Fruit fly (Drosophila melanogaster) whole organism, embryonic: Measurements from ENCODE around the gene ng2.

ENCODE experiments used
- Aef1 ChIP-seq: fragments of 200-800 bp; sonication (Bioruptor generic); IDR thresholded peaks from 3 replicates; pipeline ENCODE4 v1.3.6; 2022; ENCODE audit warnings: missing biosample characterization, missing genetic modification characterization
- CG10274 ChIP-seq: fragments of 200-800 bp; sonication (Bioruptor generic); optimal IDR thresholded peaks from 3 replicates; lab custom pipeline; 2017; ENCODE audit warnings: missing biosample characterization, mild to moderate bottlenecking, missing genetic modification characterization
- CG12236 ChIP-seq: fragments of 200-800 bp; sonication (Bioruptor generic); optimal IDR thresholded peaks from 2 replicates; lab custom pipeline; 2016; ENCODE audit warnings: missing biosample characterization, missing genetic modification characterization
- CG13424 ChIP-seq: fragments of 200-800 bp; sonication (Bioruptor generic); optimal IDR thresholded peaks from 2 replicates; lab custom pipeline; 2019; ENCODE audit warnings: missing biosample characterization, mild to moderate bottlenecking, missing genetic modification characterization, moderate library complexity
- CG15011 ChIP-seq: fragments of 200-800 bp; sonication (Bioruptor generic); optimal IDR thresholded peaks from 3 replicates; lab custom pipeline; 2018; ENCODE audit warnings: missing biosample characterization, mild to moderate bottlenecking, missing genetic modification characterization
- CG1529 ChIP-seq: fragments of 200-800 bp; sonication (Bioruptor generic); optimal IDR thresholded peaks from 3 replicates; lab custom pipeline; 2018; ENCODE audit warnings: missing biosample characterization, missing genetic modification characterization
- CG17568 ChIP-seq: fragments of 200-800 bp; sonication (Bioruptor generic); optimal IDR thresholded peaks from 2 replicates; lab custom pipeline; 2018; ENCODE audit warnings: missing biosample characterization, mild to moderate bottlenecking, missing genetic modification characterization, moderate library complexity
- CG2202 ChIP-seq: fragments of 200-800 bp; sonication (Bioruptor generic); optimal IDR thresholded peaks from 2 replicates; lab custom pipeline; 2018; ENCODE audit warnings: missing biosample characterization, mild to moderate bottlenecking, missing genetic modification characterization
- CG3065 ChIP-seq: fragments of 200-800 bp; sonication (Bioruptor generic); optimal IDR thresholded peaks from 2 replicates; lab custom pipeline; 2016; ENCODE audit warnings: missing biosample characterization, missing genetic modification characterization
- CG32772 ChIP-seq: fragments of 200-800 bp; sonication (Bioruptor generic); IDR thresholded peaks from 2 replicates; pipeline ENCODE4 v1.3.6; 2022; ENCODE audit warnings: missing biosample characterization, missing genetic modification characterization
- CG33557 ChIP-seq: fragments of 200-800 bp; sonication (Bioruptor generic); optimal IDR thresholded peaks from 2 replicates; lab custom pipeline; 2019; ENCODE audit warnings: missing biosample characterization, mild to moderate bottlenecking, missing genetic modification characterization, moderate library complexity
- CG4328 ChIP-seq: fragments of 200-800 bp; sonication (Bioruptor generic); optimal IDR thresholded peaks from 3 replicates; lab custom pipeline; 2017; ENCODE audit warnings: missing biosample characterization, missing genetic modification reagents, missing genetic modification characterization
- CG9876 ChIP-seq: fragments of 200-800 bp; sonication (Bioruptor generic); optimal IDR thresholded peaks from 2 replicates; lab custom pipeline; 2016; ENCODE audit warnings: missing biosample characterization, missing genetic modification characterization
- D ChIP-seq, 2 experiments: fragments of 200-800 bp in 1 of 2; fragments of >200 bp in 1 of 2; sonication (Bioruptor generic) in 1 of 2; optimal IDR thresholded peaks; 2 replicates in 1 of 2; 3 replicates in 1 of 2; lab custom pipeline; 2017; ENCODE audit warnings: mild to moderate bottlenecking in 1 of 2, missing biosample characterization in 1 of 2, missing genetic modification characterization in 1 of 2, missing genetic modification reagents in 1 of 2
- Dll ChIP-seq: fragments of 200-800 bp; sonication (Bioruptor generic); IDR thresholded peaks from 4 replicates; pipeline ENCODE4 v1.3.6; 2022; ENCODE audit warnings: missing biosample characterization, missing genetic modification characterization; ENCODE audit not compliant: partially characterized antibody
- Dp ChIP-seq: fragments of 200-800 bp; sonication (Bioruptor generic); optimal IDR thresholded peaks from 2 replicates; lab custom pipeline; 2018; ENCODE audit warnings: missing biosample characterization, mild to moderate bottlenecking, missing genetic modification characterization, moderate library complexity
- Gsc ChIP-seq: fragments of 200-800 bp; sonication (Bioruptor generic); IDR thresholded peaks from 2 replicates; pipeline ENCODE4 v1.3.6; 2022; ENCODE audit warnings: missing biosample characterization, missing genetic modification characterization
- HLH3B ChIP-seq: fragments of 200-800 bp; sonication (Bioruptor generic); IDR thresholded peaks from 2 replicates; pipeline ENCODE4 v1.3.6; 2022; ENCODE audit warnings: missing biosample characterization, missing genetic modification characterization
- HLH4C ChIP-seq: fragments of 200-800 bp; sonication (Bioruptor generic); IDR thresholded peaks from 3 replicates; pipeline ENCODE4 v1.3.6; 2022; ENCODE audit warnings: missing biosample characterization, missing genetic modification characterization; ENCODE audit not compliant: partially characterized antibody
- HmgZ ChIP-seq: fragments of 200-800 bp; sonication (Bioruptor generic); optimal IDR thresholded peaks from 2 replicates; lab custom pipeline; 2018; ENCODE audit warnings: missing biosample characterization, mild to moderate bottlenecking, missing genetic modification characterization
- MTF-1 ChIP-seq: fragments of 200-800 bp; sonication (Bioruptor generic); optimal IDR thresholded peaks from 2 replicates; lab custom pipeline; 2018; ENCODE audit warnings: missing biosample characterization, mild to moderate bottlenecking, missing genetic modification characterization, borderline replicate concordance
- Med ChIP-seq: fragments of 200-800 bp; sonication (Bioruptor generic); peaks from one replicate; lab custom pipeline; 2016; ENCODE audit warnings: missing biosample characterization, missing genetic modification characterization, mild to moderate bottlenecking, inconsistent platforms, moderate library complexity
- Sin3A ChIP-seq: fragments of >200 bp; optimal IDR thresholded peaks from 2 replicates; lab custom pipeline; 2018
- ab ChIP-seq: fragments of 200-800 bp; sonication (Bioruptor generic); optimal IDR thresholded peaks from 2 replicates; lab custom pipeline; 2016; ENCODE audit warnings: missing biosample characterization, missing genetic modification characterization
- al ChIP-seq: fragments of 200-800 bp; sonication (Bioruptor generic); IDR thresholded peaks from 2 replicates; pipeline ENCODE4 v1.3.6; 2022; ENCODE audit warnings: missing biosample characterization, missing genetic modification characterization
- amos ChIP-seq: fragments of 200-800 bp; sonication (Bioruptor generic); IDR thresholded peaks from 2 replicates; pipeline ENCODE4 v1.3.6; 2022; ENCODE audit warnings: missing biosample characterization, missing genetic modification characterization; ENCODE audit not compliant: partially characterized antibody
- caup ChIP-seq: fragments of 200-800 bp; sonication (Bioruptor generic); optimal IDR thresholded peaks from 3 replicates; lab custom pipeline; 2017; ENCODE audit warnings: missing biosample characterization, mild to moderate bottlenecking, missing genetic modification characterization, moderate library complexity; ENCODE audit not compliant: severe bottlenecking
- croc ChIP-seq: fragments of 200-800 bp; sonication (Bioruptor generic); conservative IDR thresholded peaks from 3 replicates; pipeline ENCODE4 v1.3.6; 2022; ENCODE audit warnings: missing biosample characterization, missing genetic modification characterization
- dati ChIP-seq: fragments of 200-800 bp; sonication (Bioruptor generic); IDR thresholded peaks from 2 replicates; pipeline ENCODE4 v1.3.6; 2022; ENCODE audit warnings: missing biosample characterization, missing genetic modification characterization
- disco-r ChIP-seq: fragments of 200-800 bp; sonication (Bioruptor generic); optimal IDR thresholded peaks from 2 replicates; lab custom pipeline; 2016; ENCODE audit warnings: missing biosample characterization, missing genetic modification characterization
- dysf ChIP-seq: fragments of 200-800 bp; sonication (Bioruptor generic); IDR thresholded peaks from 3 replicates; pipeline ENCODE4 v1.3.6; 2022; ENCODE audit warnings: missing biosample characterization, missing genetic modification characterization
- eve ChIP-seq, 2 experiments: fragments of >200 bp; optimal IDR thresholded peaks; 2 replicates each; lab custom pipeline; 2017; ENCODE audit warnings: missing biosample characterization in 2 of 2, missing genetic modification characterization in 2 of 2
- h ChIP-seq: fragments of >200 bp; optimal IDR thresholded peaks from 2 replicates; lab custom pipeline; 2017
- ken ChIP-seq: fragments of 200-800 bp; sonication (Bioruptor generic); IDR thresholded peaks from 3 replicates; pipeline ENCODE4 v1.3.6; 2022; ENCODE audit warnings: missing biosample characterization, missing genetic modification characterization
- nom ChIP-seq: fragments of 200-800 bp; sonication (Bioruptor generic); optimal IDR thresholded peaks from 2 replicates; lab custom pipeline; 2017; ENCODE audit warnings: missing biosample characterization, missing genetic modification characterization, mild to moderate bottlenecking, moderate library complexity, missing genetic modification reagents
- pho ChIP-seq: fragments of 200-800 bp; sonication (Bioruptor generic); optimal IDR thresholded peaks from 2 replicates; lab custom pipeline; 2016; ENCODE audit warnings: missing biosample characterization, missing genetic modification characterization
- sim ChIP-seq: fragments of 200-800 bp; sonication (Bioruptor generic); IDR thresholded peaks from 2 replicates; pipeline ENCODE4 v1.3.6; 2022; ENCODE audit warnings: missing biosample characterization, missing genetic modification characterization

ng2 gene

DNA sequence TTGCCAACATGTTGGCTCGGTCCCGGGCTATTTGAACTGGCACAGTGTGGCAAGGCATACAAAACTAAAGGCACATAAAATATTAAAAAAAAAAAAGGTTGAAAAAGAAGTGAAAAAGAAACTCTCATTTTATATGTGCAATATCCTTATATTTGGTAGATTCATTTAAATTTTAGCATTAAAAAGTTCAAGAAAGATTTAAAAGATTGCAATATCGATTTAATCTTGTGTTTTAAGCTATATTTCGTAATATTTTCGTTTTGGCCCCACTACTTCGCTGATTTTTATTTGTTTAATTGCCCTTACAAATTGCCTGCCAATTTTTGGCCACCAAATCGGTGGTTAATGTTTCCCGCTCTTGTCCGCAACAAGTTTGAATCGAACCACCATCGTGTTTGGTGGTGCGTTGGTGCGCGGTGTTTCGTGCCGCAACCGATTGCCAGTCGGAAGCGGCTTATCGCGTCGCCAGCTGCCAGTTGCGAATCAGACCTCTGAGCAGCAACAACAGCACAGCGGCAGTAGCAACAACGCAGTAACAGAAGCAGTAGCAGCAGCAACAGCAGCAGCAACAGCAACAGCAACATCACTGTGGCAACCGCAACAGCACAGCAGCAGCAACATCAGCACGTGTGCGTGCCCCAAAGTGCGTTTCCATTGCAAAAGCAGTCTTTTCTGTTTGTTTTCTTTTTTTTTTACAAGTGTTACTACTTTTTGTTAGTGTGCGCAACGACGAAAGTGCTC is 15.4 kb upstream of the ng2 start (continued):
- TF ChIP-seq HLH4C (GFP tag; lab: Robert Waterston, UW) (no peak), ab (GFP tag; lab: Kevin White, UChicago) (peak; percentile 72), h (no peak), eve (GFP tag; optimal IDR thresholded peaks at IDR 0.05; lab: Kevin White, UChicago) (peak in 1 of 2 experiments; percentile 98), Dll (GFP tag; lab: Robert Waterston, UW) (no peak), al (peak; percentile 90), caup (GFP tag; lab: Kevin White, UChicago) (peak; percentile 96), sim (GFP tag; lab: Robert Waterston, UW) (peak; percentile 71; the same call in 1 of the 2 replicates), Dp (peak; percentile 3)

DNA sequence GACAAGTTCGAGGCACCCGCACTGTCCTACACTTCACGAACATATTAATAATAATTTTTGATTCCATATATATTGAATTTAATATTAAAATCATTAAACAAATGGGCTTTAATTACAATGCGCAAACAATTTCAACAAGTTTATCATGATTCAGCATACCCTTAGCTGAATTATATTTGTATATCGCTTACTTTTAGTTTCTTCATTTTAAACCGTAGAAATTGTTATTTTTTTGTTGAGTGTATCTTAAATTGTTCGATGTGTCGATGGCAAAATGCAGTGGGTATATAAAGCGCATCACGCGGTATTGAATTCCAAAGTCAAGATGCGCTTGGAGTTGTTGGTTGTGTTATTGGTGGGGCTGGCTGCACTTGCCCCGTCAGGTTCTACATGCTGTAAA is 9.4 kb upstream of the ng2 start, which contains the start of gene Sgs4:
TSS of gene Sgs4 (plus strand) at position 301 of the 400 bp plus-strand sequence.
- TF ChIP-seq dysf (GFP tag; lab: Robert Waterston, UW) (no peak), CG3065 (GFP tag; lab: Kevin White, UChicago) (no peak), CG17568 (no peak), CG12236 (no peak), dati (GFP tag; lab: Robert Waterston, UW) (no peak), Sin3A (lab: Kevin White, UChicago) (no peak), HmgZ (tag; lab: Kevin White, UChicago) (no peak), CG9876 (GFP tag; lab: Kevin White, UChicago) (no peak), HLH3B (no peak)
- TF ChIP-seq, all 482 proteins: peak for 0

DNA sequence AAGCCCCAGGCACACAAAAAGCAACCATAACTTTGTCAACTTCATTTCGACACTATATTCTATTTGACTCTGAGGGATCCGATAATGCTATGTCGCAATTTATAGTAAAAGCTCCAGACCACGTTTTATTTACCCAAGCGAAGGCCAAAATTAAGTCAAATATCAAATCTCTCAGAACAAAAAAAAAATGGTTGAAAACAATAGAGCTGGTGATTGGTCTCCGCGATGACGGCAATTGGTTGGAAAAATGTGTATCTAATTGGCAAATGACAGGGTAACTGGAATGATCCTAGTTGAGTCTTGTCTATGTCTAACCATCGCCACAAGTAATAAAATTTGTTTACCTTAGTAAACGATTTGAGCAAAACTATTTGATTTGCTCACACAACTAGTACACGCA is 8.8 kb upstream of the ng2 start, which contains the start of gene Pig1:
TSS of gene Pig1 (minus strand) at position 101 of the 400 bp plus-strand sequence.
- TF ChIP-seq CG33557 (GFP tag; lab: Kevin White, UChicago) (no peak), amos (GFP tag; lab: Robert Waterston, UW) (no peak), CG4328 (GFP tag; lab: Kevin White, UChicago) (no peak), CG2202 (no peak), MTF-1 (GFP tag; lab: Kevin White, UChicago) (no peak), CG10274 (GFP tag; lab: Kevin White, UChicago) (no peak), CG32772 (GFP tag; lab: Robert Waterston, UW) (no peak), ken (GFP tag; lab: Robert Waterston, UW) (no peak), Gsc (no peak), D (optimal IDR thresholded peaks at IDR 0.05; lab: Kevin White, UChicago) (no peak), D (GFP tag; optimal IDR thresholded peaks at IDR 0.05; lab: Kevin White, UChicago) (no peak), Aef1 (GFP tag; lab: Robert Waterston, UW) (no peak), pho (GFP tag; lab: Kevin White, UChicago) (no peak), CG15011 (no peak), disco-r (GFP tag; lab: Kevin White, UChicago) (no peak), CG13424 (no peak), croc (GFP tag; lab: Robert Waterston, UW) (no peak), HLH3B (no peak), CG1529 (GFP tag; lab: Kevin White, UChicago) (no peak), nom (GFP tag; lab: Kevin White, UChicago) (no peak), Med (no peak)
